Worm (Caenorhabditis elegans) whole organism, young adult: ENCODE results near the gene dos-3.

Experiments
- cebp-1 ChIP-seq, 2 experiments: fragments of 200-800 bp in 1 of 2; sonication (Bioruptor generic) in 1 of 2; sonication (generic microtip) in 1 of 2; IDR thresholded peaks in 1 of 2; optimal IDR thresholded peaks in 1 of 2; 2 replicates each; pipeline versions ENCODE4 v1.3.6 to Lab custom; 2017 to 2022; ENCODE audit warnings: missing compliant biosample characterization in 2 of 2, missing genetic modification characterization in 2 of 2, mild to moderate bottlenecking in 1 of 2, missing genetic modification reagents in 1 of 2, moderate library complexity in 1 of 2
- ceh-27 ChIP-seq: fragments of 200-800 bp; sonication (Bioruptor generic); optimal IDR thresholded peaks from 2 replicates; lab custom pipeline; 2018; ENCODE audit warnings: mild to moderate bottlenecking, missing genetic modification characterization, moderate library complexity, missing compliant biosample characterization
- egl-44 ChIP-seq: fragments of 200-800 bp; sonication (Bioruptor generic); IDR thresholded peaks from 2 replicates; pipeline ENCODE4 v1.3.6; 2022; ENCODE audit warnings: missing genetic modification reagents, missing genetic modification characterization, missing compliant biosample characterization
- him-1 ChIP-seq: sonication (generic microtip); optimal IDR thresholded peaks from 2 replicates; lab custom pipeline; 2016; ENCODE audit warnings: missing genotype, missing genetic modification reagents, missing genetic modification characterization, missing compliant biosample characterization
- mel-28 ChIP-seq: sonication (generic microtip); optimal IDR thresholded peaks from 2 replicates; lab custom pipeline; 2016; ENCODE audit warnings: borderline replicate concordance, mild to moderate bottlenecking, missing genetic modification characterization, missing compliant biosample characterization
- unc-130 ChIP-seq: sonication (generic microtip); optimal IDR thresholded peaks from 2 replicates; lab custom pipeline; 2016; ENCODE audit warnings: missing genetic modification reagents, missing genetic modification characterization, missing compliant biosample characterization
- unc-62 ChIP-seq: fragments of 150-350 bp; optimal IDR thresholded peaks from 2 replicates; lab custom pipeline; 2014; ENCODE audit warnings: missing biosample characterization, missing genetic modification reagents, missing genetic modification characterization
- ztf-3 ChIP-seq: fragments of 200-800 bp; sonication (Bioruptor generic); optimal IDR thresholded peaks from 2 replicates; lab custom pipeline; 2018; ENCODE audit warnings: mild to moderate bottlenecking, missing genetic modification characterization, missing compliant biosample characterization

DNA sequence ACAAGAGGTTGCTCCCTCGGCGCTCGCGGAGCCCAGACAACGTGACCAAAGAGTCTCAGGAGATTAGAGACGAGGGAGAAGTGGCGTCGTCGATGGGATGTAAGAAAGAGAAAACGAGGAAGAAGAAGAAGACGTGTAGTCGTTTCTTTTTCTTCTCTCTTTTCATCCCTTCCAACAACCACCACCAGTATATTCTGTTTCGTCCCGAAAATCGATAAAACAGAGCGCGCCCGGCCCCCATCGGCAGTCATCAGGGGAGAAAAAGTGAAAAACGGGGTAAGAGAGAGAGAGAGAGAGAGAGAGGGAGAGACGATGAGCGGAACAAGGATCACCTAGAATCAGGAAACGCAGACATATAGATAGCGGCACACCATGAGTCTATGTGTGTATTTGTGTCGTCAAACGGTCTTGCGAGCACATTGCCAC is 48.5 kb upstream of the dos-3 start:
- TF ChIP-seq unc-130 (GFP tag; lab: Kevin White, UChicago) = no peak
- no peak for TF ChIP-seq ztf-3 (GFP tag; lab: Kevin White, UChicago)
- no peak for TF ChIP-seq mel-28 (tag; lab: Kevin White, UChicago)
- no peak for TF ChIP-seq egl-44 (GFP tag; lab: Robert Waterston, UW)
- TF ChIP-seq ceh-27 = peak; percentile 80
- no peak for TF ChIP-seq unc-62 (GFP tag; lab: Kevin White, UChicago)
- TF ChIP-seq him-1 (tag; lab: Kevin White, UChicago) = no peak
- TF ChIP-seq cebp-1 (GFP tag; IDR thresholded peaks at IDR 0.05; lab: Robert Waterston, UW) = no peak
- peak; percentile 76 for TF ChIP-seq cebp-1 (tag; optimal IDR thresholded peaks at IDR 0.05; lab: Kevin White, UChicago)
